Worm (Caenorhabditis elegans): Measurements from ENCODE around the gene C16C8.9.

- TF ChIP-seq ztf-4 (tag; optimal IDR thresholded peaks at IDR 0.05) (no peak), F13H6.1 (tag; optimal IDR thresholded peaks at IDR 0.05) (no peak), nhr-129 (tag; optimal IDR thresholded peaks at IDR 0.05) (no peak), alr-1 (tag; optimal IDR thresholded peaks at IDR 0.05) (no peak), aly-2 (tag; optimal IDR thresholded peaks at IDR 0.05) (no peak), ama-1 (optimal IDR thresholded peaks at IDR 0.05) (no peak), unc-39 (tag; optimal IDR thresholded peaks at IDR 0.05) (no peak)
These were observed 13.5 kb upstream of the C16C8.9 start for ce11 chrII:3476536-3476935.
